Fruit fly (Drosophila melanogaster): ENCODE data around the gene CG14260.

CG14260 gene

dm6 chr3R:27292159-27292880 lies 27.1 kb downstream of the CG14260 start, which contains the start of gene CG3348 (continued):
- TF ChIP-seq Dek (tag; optimal IDR thresholded peaks at IDR 0.05) (peak; percentile 72), MBD-R2 (GFP tag; IDR thresholded peaks at IDR 0.05) (peak; percentile 61; the same call in 1 of the 2 replicates), al (GFP tag; IDR thresholded peaks at IDR 0.05) (peak; percentile 83), CG17385 (GFP tag; optimal IDR thresholded peaks at IDR 0.05) (peak; percentile 66), inv (GFP tag; IDR thresholded peaks at IDR 0.05; ENCODE audit: partially characterized antibody) (no peak), CG10209 (GFP tag; optimal IDR thresholded peaks at IDR 0.05) (peak; percentile 65), danr (GFP tag; IDR thresholded peaks at IDR 0.05) (peak; percentile 51; the same call in 1 of the 2 replicates), scrt (GFP tag; optimal IDR thresholded peaks at IDR 0.05) (peak; percentile 73), CG42726 (GFP tag; IDR thresholded peaks at IDR 0.05; ENCODE audit: partially characterized antibody) (no peak), CG12219 (GFP tag; optimal IDR thresholded peaks at IDR 0.05) (peak; percentile 53), CG2712 (tag; optimal IDR thresholded peaks at IDR 0.05) (peak; percentile 64), CG32767 (GFP tag; IDR thresholded peaks at IDR 0.05) (0 out of 2 replicates have a peak, but pooled peaks have one; percentile 39), Hr51 (GFP tag; optimal IDR thresholded peaks at IDR 0.05) (peak; percentile 19 to 67), oc (tag; optimal IDR thresholded peaks at IDR 0.05) (no peak), Hsf (GFP tag; optimal IDR thresholded peaks at IDR 0.05) (peak; percentile 71), pho (GFP tag; optimal IDR thresholded peaks at IDR 0.05) (peak; percentile 76), fru (optimal IDR thresholded peaks at IDR 0.05) (no peak), CG15479 (GFP tag; optimal IDR thresholded peaks at IDR 0.05) (no peak), h (optimal IDR thresholded peaks at IDR 0.05) (no peak), CG2202 (tag; optimal IDR thresholded peaks at IDR 0.05) (no peak), B-H2 (GFP tag; optimal IDR thresholded peaks at IDR 0.05) (peak; percentile 70), cad (GFP tag; optimal IDR thresholded peaks at IDR 0.05) (no peak), Fer3 (tag; optimal IDR thresholded peaks at IDR 0.05) (peak; percentile 89), CG6689 (GFP tag; IDR thresholded peaks at IDR 0.05) (peak; percentile 59), MESR4 (GFP tag; optimal IDR thresholded peaks at IDR 0.05) (no peak), crc (GFP tag; optimal IDR thresholded peaks at IDR 0.05) (peak; percentile 49), hkb (optimal IDR thresholded peaks at IDR 0.05) (no peak), hkb (GFP tag; IDR thresholded peaks at IDR 0.05) (peak; percentile 68), CG6272 (GFP tag; IDR thresholded peaks at IDR 0.05) (peak; percentile 27; the same call in 1 of the 2 replicates), bigmax (GFP tag; optimal IDR thresholded peaks at IDR 0.05) (no peak), CG3995 (GFP tag; optimal IDR thresholded peaks at IDR 0.05) (peak; percentile 59), CG11560 (tag; IDR thresholded peaks at IDR 0.05) (peak; percentile 53; the same call in 1 of the 3 replicates), CG7745 (tag; optimal IDR thresholded peaks at IDR 0.05) (no peak), mirr (GFP tag; optimal IDR thresholded peaks at IDR 0.05) (no peak), C15 (GFP tag; IDR thresholded peaks at IDR 0.05) (no peak), Mes4 (GFP tag; optimal IDR thresholded peaks at IDR 0.05) (no peak), CG6791 (GFP tag; IDR thresholded peaks at IDR 0.05; ENCODE audit: partially characterized antibody) (no peak), klu (GFP tag; IDR thresholded peaks at IDR 0.05) (peak; percentile 71), CG12104 (GFP tag; optimal IDR thresholded peaks at IDR 0.05) (peak; percentile 77), tgo (GFP tag; IDR thresholded peaks at IDR 0.05) (peak; percentile 75), CG13296 (GFP tag; optimal IDR thresholded peaks at IDR 0.05) (peak; percentile 79), CG3065 (GFP tag; optimal IDR thresholded peaks at IDR 0.05) (peak; percentile 9), Optix (GFP tag; IDR thresholded peaks at IDR 0.05) (0 out of 3 replicates have a peak, but pooled peaks have one; percentile 36), nmo (GFP tag; optimal IDR thresholded peaks at IDR 0.05) (peak; percentile 73), YL-1 (GFP tag; optimal IDR thresholded peaks at IDR 0.05) (no peak), CG2889 (GFP tag; IDR thresholded peaks at IDR 0.05) (peak; percentile 54; the same call in 1 of the 3 replicates), CG13287 (GFP tag; IDR thresholded peaks at IDR 0.05; ENCODE audit: partially characterized antibody) (no peak), caup (GFP tag; optimal IDR thresholded peaks at IDR 0.05; ENCODE audit: severe bottlenecking) (peak; percentile 86), CG4707 (GFP tag; optimal IDR thresholded peaks at IDR 0.05) (no peak), CG3847 (GFP tag; IDR thresholded peaks at IDR 0.05) (peak; percentile 76)
